Fruit fly (Drosophila melanogaster): ENCODE measurements around the gene Gr68a.

Gene Gr68a

dm6 chr3L:11789773-11790172 lies 38.7 kb downstream of the Gr68a start, which contains the start of gene Pi3K68D (continued):
- TF ChIP-seq pros (GFP tag; optimal IDR thresholded peaks at IDR 0.05) (no peak), seq (GFP tag; IDR thresholded peaks at IDR 0.05) (no peak), Abd-B (GFP tag; optimal IDR thresholded peaks at IDR 0.05) (no peak), CG2199 (GFP tag; IDR thresholded peaks at IDR 0.05) (no peak), CG2678 (tag; optimal IDR thresholded peaks at IDR 0.05) (no peak), CG10366 (GFP tag; IDR thresholded peaks at IDR 0.05) (no peak), CG31388 (GFP tag; optimal IDR thresholded peaks at IDR 0.05) (no peak), crc (GFP tag; optimal IDR thresholded peaks at IDR 0.05) (peak; percentile 15), Sry-β (GFP tag; optimal IDR thresholded peaks at IDR 0.05) (no peak), CG14860 (GFP tag; IDR thresholded peaks at IDR 0.05; ENCODE audit: partially characterized antibody) (peak; percentile 83), jumu (GFP tag; optimal IDR thresholded peaks at IDR 0.05) (no peak), CG17186 (GFP tag; optimal IDR thresholded peaks at IDR 0.05) (peak; percentile 73), CG1603 (tag; optimal IDR thresholded peaks at IDR 0.05) (peak; percentile 88), Dek (tag; optimal IDR thresholded peaks at IDR 0.05) (no peak), tgo (GFP tag; IDR thresholded peaks at IDR 0.05) (no peak), CG2712 (tag; optimal IDR thresholded peaks at IDR 0.05) (peak; percentile 29), jing (GFP tag; optimal IDR thresholded peaks at IDR 0.05) (no peak), grau (tag; optimal IDR thresholded peaks at IDR 0.05) (no peak), CG4707 (GFP tag; optimal IDR thresholded peaks at IDR 0.05) (no peak), CG12391 (tag; optimal IDR thresholded peaks at IDR 0.05) (peak; percentile 37), lola (GFP tag; optimal IDR thresholded peaks at IDR 0.05) (no peak), E2f1 (GFP tag; IDR thresholded peaks at IDR 0.05) (no peak), Nf-YC (tag; optimal IDR thresholded peaks at IDR 0.05) (no peak), CG11504 (tag; optimal IDR thresholded peaks at IDR 0.05) (peak; percentile 48), kni (GFP tag; optimal IDR thresholded peaks at IDR 0.05) (no peak), Ets97D (GFP tag; optimal IDR thresholded peaks at IDR 0.05) (peak; percentile 83), Usf (GFP tag; optimal IDR thresholded peaks at IDR 0.05) (no peak), B-H1 (GFP tag; IDR thresholded peaks at IDR 0.05) (no peak), HHEX (GFP tag; optimal IDR thresholded peaks at IDR 0.05) (no peak), E2f2 (GFP tag; IDR thresholded peaks at IDR 0.05) (peak; percentile 80), crp (GFP tag; optimal IDR thresholded peaks at IDR 0.05) (peak in 1 of 2 experiments; percentile 65), HmgD (GFP tag; optimal IDR thresholded peaks at IDR 0.05) (peak; percentile 79), CG8359 (GFP tag; optimal IDR thresholded peaks at IDR 0.05; ENCODE audit: borderline replicate concordance) (no peak), trem (tag; optimal IDR thresholded peaks at IDR 0.05) (peak; percentile 83), CG1602 (GFP tag; optimal IDR thresholded peaks at IDR 0.05) (no peak), CG6689 (GFP tag; IDR thresholded peaks at IDR 0.05) (no peak), sr (GFP tag; IDR thresholded peaks at IDR 0.05) (no peak), phol (tag; optimal IDR thresholded peaks at IDR 0.05) (peak; percentile 47), CG10147 (GFP tag; optimal IDR thresholded peaks at IDR 0.05) (peak; percentile 1), CG7372 (GFP tag; IDR thresholded peaks at IDR 0.05) (no peak), abd-A (tag; optimal IDR thresholded peaks at IDR 0.05) (no peak), CG6654 (GFP tag; optimal IDR thresholded peaks at IDR 0.05) (no peak), lilli (GFP tag; optimal IDR thresholded peaks at IDR 0.05) (peak; percentile 36), CG42726 (GFP tag; IDR thresholded peaks at IDR 0.05; ENCODE audit: partially characterized antibody) (peak; percentile 97), unc-4 (GFP tag; IDR thresholded peaks at IDR 0.05; ENCODE audit: partially characterized antibody) (peak; percentile 92), Trl (optimal IDR thresholded peaks at IDR 0.05) (no peak), Trl (GFP tag; optimal IDR thresholded peaks at IDR 0.05) (no peak), jigr1 (GFP tag; IDR thresholded peaks at IDR 0.05) (no peak), CG32772 (GFP tag; IDR thresholded peaks at IDR 0.05) (no peak), CG9215 (GFP tag; IDR thresholded peaks at IDR 0.05) (no peak), TFAM (GFP tag; optimal IDR thresholded peaks at IDR 0.05) (no peak)

All from whole organism, embryonic.